Fruit fly (Drosophila melanogaster) whole organism, embryonic: ENCODE data around the gene dmrt11E.
A peak's percentile ranks its signal among the peaks of the same experiment; 100 is the strongest.

Source experiments
- Ada2b ChIP-seq: fragments of 200-800 bp; sonication (Bioruptor generic); IDR thresholded peaks from 2 replicates; pipeline ENCODE4 v1.3.6; 2022; ENCODE audit warnings: missing biosample characterization, missing genetic modification characterization
- Atf6 ChIP-seq: fragments of 200-800 bp; sonication (Bioruptor generic); IDR thresholded peaks from 2 replicates; pipeline ENCODE4 v1.3.6; 2022; ENCODE audit warnings: missing biosample characterization, missing genetic modification characterization
- CG10366 ChIP-seq: fragments of 200-800 bp; sonication (Bioruptor generic); IDR thresholded peaks from 2 replicates; pipeline ENCODE4 v1.3.6; 2022; ENCODE audit warnings: missing biosample characterization, missing genetic modification characterization
- CG11247 ChIP-seq: fragments of 200-800 bp; sonication (Bioruptor generic); IDR thresholded peaks from 2 replicates; pipeline ENCODE4 v1.3.6; 2022; ENCODE audit warnings: missing biosample characterization, missing genetic modification characterization
- CG12236 ChIP-seq: fragments of 200-800 bp; sonication (Bioruptor generic); optimal IDR thresholded peaks from 2 replicates; lab custom pipeline; 2016; ENCODE audit warnings: missing biosample characterization, missing genetic modification characterization
- CG13296 ChIP-seq: fragments of 200-800 bp; sonication (Bioruptor generic); optimal IDR thresholded peaks from 3 replicates; lab custom pipeline; 2018; ENCODE audit warnings: missing biosample characterization, mild to moderate bottlenecking, missing genetic modification characterization
- CG13424 ChIP-seq: fragments of 200-800 bp; sonication (Bioruptor generic); optimal IDR thresholded peaks from 2 replicates; lab custom pipeline; 2019; ENCODE audit warnings: missing biosample characterization, mild to moderate bottlenecking, missing genetic modification characterization, moderate library complexity
- CG14860 ChIP-seq: fragments of 200-800 bp; sonication (Bioruptor generic); IDR thresholded peaks from 3 replicates; pipeline ENCODE4 v1.3.6; 2022; ENCODE audit warnings: missing biosample characterization, missing genetic modification characterization; ENCODE audit not compliant: partially characterized antibody
- CG15601 ChIP-seq: fragments of 200-800 bp; sonication (Bioruptor generic); optimal IDR thresholded peaks from 3 replicates; lab custom pipeline; 2019; ENCODE audit warnings: missing biosample characterization, mild to moderate bottlenecking, missing genetic modification characterization, moderate library complexity
- CG17829 ChIP-seq: fragments of 200-800 bp; optimal IDR thresholded peaks from 2 replicates; lab custom pipeline; 2019; ENCODE audit warnings: missing biosample characterization, mild to moderate bottlenecking, missing genetic modification characterization, moderate library complexity
- CG1832 ChIP-seq: fragments of 200-800 bp; sonication (Bioruptor generic); optimal IDR thresholded peaks from 2 replicates; lab custom pipeline; 2017; ENCODE audit warnings: missing biosample characterization, mild to moderate bottlenecking, missing genetic modification characterization, inconsistent platforms
- CG2129 ChIP-seq: fragments of 200-800 bp; sonication (Bioruptor generic); IDR thresholded peaks from 2 replicates; pipeline ENCODE4 v1.3.6; 2022; ENCODE audit warnings: missing biosample characterization, missing genetic modification characterization; ENCODE audit not compliant: partially characterized antibody
- CG30020 ChIP-seq: fragments of 200-800 bp; optimal IDR thresholded peaks from 2 replicates; lab custom pipeline; 2019; ENCODE audit warnings: missing biosample characterization, mild to moderate bottlenecking, missing genetic modification characterization, moderate library complexity
- CG3281 ChIP-seq: fragments of 200-800 bp; sonication (Bioruptor generic); optimal IDR thresholded peaks from 3 replicates; lab custom pipeline; 2017; ENCODE audit warnings: missing biosample characterization, mild to moderate bottlenecking, missing genetic modification characterization
- CG34422 ChIP-seq: fragments of 200-800 bp; sonication (Bioruptor generic); IDR thresholded peaks from 3 replicates; pipeline ENCODE4 v1.3.6; 2022; ENCODE audit warnings: missing biosample characterization, missing genetic modification characterization
- CG3995 ChIP-seq: fragments of 200-800 bp; sonication (Bioruptor generic); optimal IDR thresholded peaks from 3 replicates; lab custom pipeline; 2016; ENCODE audit warnings: missing biosample characterization, missing genetic modification characterization
- CG4360 ChIP-seq: fragments of 200-800 bp; sonication (Bioruptor generic); IDR thresholded peaks from 2 replicates; pipeline ENCODE4 v1.3.6; 2022; ENCODE audit warnings: missing biosample characterization, missing genetic modification characterization
- CG5953 ChIP-seq: fragments of 200-800 bp; sonication (Bioruptor generic); IDR thresholded peaks from 2 replicates; pipeline ENCODE4 v1.3.6; 2022; ENCODE audit warnings: missing biosample characterization, missing genetic modification characterization
- CG8388 ChIP-seq: fragments of 200-800 bp; sonication (Bioruptor generic); optimal IDR thresholded peaks from 2 replicates; lab custom pipeline; 2019; ENCODE audit warnings: missing biosample characterization, mild to moderate bottlenecking, missing genetic modification characterization, moderate library complexity
- CG8944 ChIP-seq: fragments of 200-800 bp; sonication (Bioruptor generic); optimal IDR thresholded peaks from 3 replicates; lab custom pipeline; 2016; ENCODE audit warnings: missing biosample characterization, missing genetic modification characterization
- CG9609 ChIP-seq: fragments of 200-800 bp; sonication (Bioruptor generic); optimal IDR thresholded peaks from 3 replicates; lab custom pipeline; 2016; ENCODE audit warnings: missing biosample characterization, missing genetic modification characterization
- CG9817 ChIP-seq: fragments of 200-800 bp; sonication (Bioruptor generic); optimal IDR thresholded peaks from 2 replicates; lab custom pipeline; 2018; ENCODE audit warnings: missing biosample characterization, mild to moderate bottlenecking, missing genetic modification characterization, moderate library complexity
- CTCF ChIP-seq: fragments of 200-800 bp; sonication (Bioruptor generic); optimal IDR thresholded peaks from 2 replicates; lab custom pipeline; 2017; ENCODE audit warnings: missing biosample characterization, mild to moderate bottlenecking, missing genetic modification characterization, moderate library complexity
- Chrac-16 ChIP-seq: fragments of 200-800 bp; sonication (Bioruptor generic); optimal IDR thresholded peaks from 3 replicates; lab custom pipeline; 2016; ENCODE audit warnings: missing biosample characterization, missing genetic modification characterization
- Dll ChIP-seq: fragments of 200-800 bp; sonication (Bioruptor generic); IDR thresholded peaks from 4 replicates; pipeline ENCODE4 v1.3.6; 2022; ENCODE audit warnings: missing biosample characterization, missing genetic modification characterization; ENCODE audit not compliant: partially characterized antibody
- Dp ChIP-seq: fragments of 200-800 bp; sonication (Bioruptor generic); optimal IDR thresholded peaks from 2 replicates; lab custom pipeline; 2018; ENCODE audit warnings: missing biosample characterization, mild to moderate bottlenecking, missing genetic modification characterization, moderate library complexity
- Fer2 ChIP-seq: fragments of 200-800 bp; sonication (Bioruptor generic); optimal IDR thresholded peaks from 2 replicates; lab custom pipeline; 2018; ENCODE audit warnings: missing biosample characterization, mild to moderate bottlenecking, missing genetic modification characterization, moderate library complexity
- H15 ChIP-seq: fragments of 200-800 bp; sonication (Bioruptor generic); IDR thresholded peaks from 3 replicates; pipeline ENCODE4 v1.3.6; 2022; ENCODE audit warnings: missing biosample characterization, missing genetic modification characterization
- Hsf ChIP-seq: fragments of 200-800 bp; sonication (Bioruptor generic); optimal IDR thresholded peaks from 3 replicates; lab custom pipeline; 2016; ENCODE audit warnings: missing biosample characterization, missing genetic modification characterization
- Mrtf ChIP-seq: fragments of 200-800 bp; sonication (Bioruptor generic); IDR thresholded peaks from 3 replicates; pipeline ENCODE4 v1.3.6; 2022; ENCODE audit warnings: missing biosample characterization, missing genetic modification characterization
- Myb ChIP-seq: fragments of 200-800 bp; sonication (Bioruptor generic); optimal IDR thresholded peaks from 2 replicates; lab custom pipeline; 2016; ENCODE audit warnings: missing biosample characterization, missing genetic modification characterization
- Nf-YB ChIP-seq: fragments of 200-800 bp; sonication (Bioruptor generic); optimal IDR thresholded peaks from 3 replicates; lab custom pipeline; 2019; ENCODE audit warnings: missing biosample characterization, mild to moderate bottlenecking, missing genetic modification characterization, moderate library complexity
- PHDP ChIP-seq: fragments of 200-800 bp; sonication (Bioruptor generic); optimal IDR thresholded peaks from 3 replicates; lab custom pipeline; 2018; ENCODE audit warnings: missing biosample characterization, mild to moderate bottlenecking, missing genetic modification characterization, moderate library complexity
- Ravus ChIP-seq: fragments of 200-800 bp; sonication (Bioruptor generic); IDR thresholded peaks from 2 replicates; pipeline ENCODE4 v1.3.6; 2022; ENCODE audit warnings: missing biosample characterization, missing genetic modification characterization
- YL-1 ChIP-seq: fragments of 200-800 bp; sonication (Bioruptor generic); optimal IDR thresholded peaks from 3 replicates; lab custom pipeline; 2017; ENCODE audit warnings: missing biosample characterization, mild to moderate bottlenecking, missing genetic modification characterization
- abd-A ChIP-seq: fragments of 200-800 bp; sonication (Bioruptor generic); optimal IDR thresholded peaks from 3 replicates; lab custom pipeline; 2019; ENCODE audit warnings: missing biosample characterization, mild to moderate bottlenecking, missing genetic modification characterization, moderate library complexity
- dan ChIP-seq: fragments of 200-800 bp; sonication (Bioruptor generic); IDR thresholded peaks from 2 replicates; pipeline ENCODE4 v1.3.6; 2022; ENCODE audit warnings: missing biosample characterization, missing genetic modification characterization
- eve ChIP-seq, 2 experiments: fragments of >200 bp; optimal IDR thresholded peaks; 2 replicates each; lab custom pipeline; 2017; ENCODE audit warnings: missing biosample characterization in 2 of 2, missing genetic modification characterization in 2 of 2
- hb ChIP-seq: fragments of 200-800 bp; sonication (Bioruptor generic); IDR thresholded peaks from 3 replicates; pipeline ENCODE4 v1.3.6; 2022; ENCODE audit warnings: missing biosample characterization, missing genetic modification characterization; ENCODE audit not compliant: partially characterized antibody
- jumu ChIP-seq: fragments of 200-800 bp; sonication (Bioruptor generic); optimal IDR thresholded peaks from 3 replicates; lab custom pipeline; 2016; ENCODE audit warnings: missing biosample characterization, missing genetic modification characterization
- kay ChIP-seq: fragments of 200-800 bp; sonication (Bioruptor generic); optimal IDR thresholded peaks from 2 replicates; lab custom pipeline; 2016; ENCODE audit warnings: missing biosample characterization, missing genetic modification characterization
- luna ChIP-seq: fragments of 200-800 bp; sonication (Bioruptor generic); optimal IDR thresholded peaks from 2 replicates; lab custom pipeline; 2016; ENCODE audit warnings: missing biosample characterization, missing genetic modification characterization
- nerfin-2 ChIP-seq: fragments of 200-800 bp; sonication (Bioruptor generic); IDR thresholded peaks from 2 replicates; pipeline ENCODE4 v1.3.6; 2022; ENCODE audit warnings: missing biosample characterization, missing genetic modification characterization; ENCODE audit not compliant: partially characterized antibody
- onecut ChIP-seq: fragments of 200-800 bp; sonication (Bioruptor generic); IDR thresholded peaks from 2 replicates; pipeline ENCODE4 v1.3.6; 2022; ENCODE audit warnings: missing biosample characterization, missing genetic modification characterization
- otp ChIP-seq: fragments of 200-800 bp; sonication (Bioruptor generic); IDR thresholded peaks from 3 replicates; pipeline ENCODE4, ENCODE4 v1.3.6; 2022; ENCODE audit warnings: missing biosample characterization, missing genetic modification characterization
- pzg ChIP-seq: fragments of 200-800 bp; sonication (Bioruptor generic); optimal IDR thresholded peaks from 3 replicates; lab custom pipeline; 2018; ENCODE audit warnings: missing biosample characterization, mild to moderate bottlenecking, missing genetic modification characterization, moderate library complexity
- ro ChIP-seq: fragments of 200-800 bp; sonication (Bioruptor generic); IDR thresholded peaks from 2 replicates; pipeline ENCODE4 v1.3.6; 2022; ENCODE audit warnings: missing biosample characterization, missing genetic modification characterization
- schlank ChIP-seq: fragments of 200-800 bp; sonication (Bioruptor generic); optimal IDR thresholded peaks from 2 replicates; lab custom pipeline; 2018; ENCODE audit warnings: missing biosample characterization, mild to moderate bottlenecking, missing genetic modification characterization
- twi ChIP-seq: fragments of 200-800 bp; optimal IDR thresholded peaks from 2 replicates; lab custom pipeline; 2019; ENCODE audit warnings: missing biosample characterization, mild to moderate bottlenecking, missing genetic modification characterization, moderate library complexity
- vnd ChIP-seq: fragments of 200-800 bp; sonication (Bioruptor generic); IDR thresholded peaks from 3 replicates; pipeline ENCODE4 v1.3.6; 2022; ENCODE audit warnings: missing biosample characterization, missing genetic modification characterization; ENCODE audit not compliant: partially characterized antibody
- zfh1 ChIP-seq: fragments of 200-800 bp; sonication (Bioruptor generic); IDR thresholded peaks from 3 replicates; pipeline ENCODE4 v1.3.6; 2022; ENCODE audit warnings: missing biosample characterization, missing genetic modification characterization

dmrt11E gene

dm6 chrX:13390465-13391173, 22.6 kb downstream of the dmrt11E start (continued):
- TF ChIP-seq CG17829 (tag; lab: Kevin White, UChicago) (peak; percentile 55), dan (no peak), eve (GFP tag; optimal IDR thresholded peaks at IDR 0.05; lab: Kevin White, UChicago) (no peak), onecut (no peak), CG3995 (GFP tag; lab: Kevin White, UChicago) (no peak), abd-A (tag; lab: Kevin White, UChicago) (no peak), zfh1 (GFP tag; lab: Robert Waterston, UW) (no peak), Mrtf (peak; percentile 65; the same call in 1 of the 3 replicates), luna (GFP tag; lab: Kevin White, UChicago) (no peak), kay (GFP tag; lab: Kevin White, UChicago) (no peak), CG9609 (no peak), CG13296 (GFP tag; lab: Kevin White, UChicago) (peak; percentile 83), CG11247 (GFP tag; lab: Robert Waterston, UW) (peak; percentile 35; the same call in 1 of the 2 replicates), Chrac-16 (GFP tag; lab: Kevin White, UChicago) (peak; percentile 1), Dll (GFP tag; lab: Robert Waterston, UW) (no peak), CG4360 (GFP tag; lab: Robert Waterston, UW) (no peak), hb (GFP tag; lab: Robert Waterston, UW) (no peak), schlank (tag; lab: Kevin White, UChicago) (peak; percentile 41), Ravus (GFP tag; lab: Robert Waterston, UW) (peak; percentile 50), CG12236 (GFP tag; lab: Kevin White, UChicago) (no peak), CG15601 (no peak), H15 (GFP tag; lab: Robert Waterston, UW) (no peak), Dp (GFP tag; lab: Kevin White, UChicago) (no peak), ro (GFP tag; lab: Robert Waterston, UW) (no peak), CG8944 (no peak), CG30020 (tag; lab: Kevin White, UChicago) (no peak), twi (tag; lab: Kevin White, UChicago) (no peak), CG3281 (peak; percentile 82), CG5953 (GFP tag; lab: Robert Waterston, UW) (no peak), CG2129 (GFP tag; lab: Robert Waterston, UW) (no peak), Nf-YB (peak; percentile 57), YL-1 (GFP tag; lab: Kevin White, UChicago) (no peak), CG1832 (GFP tag; lab: Kevin White, UChicago) (no peak), CG8388 (GFP tag; lab: Kevin White, UChicago) (peak; percentile 22), CG34422 (peak; percentile 59; the same call in 2 of the 3 replicates), CG13424 (tag; lab: Kevin White, UChicago) (peak; percentile 74), CG9817 (tag; lab: Kevin White, UChicago) (peak; percentile 73), vnd (GFP tag; lab: Robert Waterston, UW) (no peak), jumu (GFP tag; lab: Kevin White, UChicago) (no peak), Fer2 (tag; lab: Kevin White, UChicago) (peak; percentile 60), CG14860 (GFP tag; lab: Robert Waterston, UW) (no peak), Myb (no peak), Atf6 (peak; percentile 84), nerfin-2 (GFP tag; lab: Robert Waterston, UW) (no peak), otp (GFP tag; lab: Robert Waterston, UW) (no peak), PHDP (tag; lab: Kevin White, UChicago) (peak; percentile 79), CG10366 (peak; percentile 48), Hsf (GFP tag; lab: Kevin White, UChicago) (no peak), CTCF (GFP tag; lab: Kevin White, UChicago) (no peak), pzg (GFP tag; lab: Kevin White, UChicago) (no peak), Ada2b (peak; percentile 68)
